Fruit fly (Drosophila melanogaster): ENCODE data around the gene rdx.
A peak's percentile ranks its signal among the peaks of the same experiment; 100 is the strongest.

Gene rdx

dm6 chr3R:13984922-13985581, 46.8 kb downstream of the rdx start (continued):
- TF ChIP-seq CG1529 (GFP tag; optimal IDR thresholded peaks at IDR 0.05) (peak; percentile 44), CG5180 (GFP tag; optimal IDR thresholded peaks at IDR 0.05) (peak; percentile 3), CG6683 (GFP tag; optimal IDR thresholded peaks at IDR 0.05) (peak; percentile 33), oc (tag; optimal IDR thresholded peaks at IDR 0.05) (peak; percentile 54), cg (GFP tag; optimal IDR thresholded peaks at IDR 0.05) (peak; percentile 58), CG8359 (GFP tag; optimal IDR thresholded peaks at IDR 0.05; ENCODE audit: borderline replicate concordance) (peak; percentile 58), CG12299 (tag; optimal IDR thresholded peaks at IDR 0.05) (peak; percentile 46), CG3847 (GFP tag; IDR thresholded peaks at IDR 0.05) (peak; percentile 37; the same call in 1 of the 2 replicates), CG34376 (GFP tag; optimal IDR thresholded peaks at IDR 0.05) (no peak), CG9932 (GFP tag; IDR thresholded peaks at IDR 0.05) (no peak), wdn (GFP tag; IDR thresholded peaks at IDR 0.05) (0 out of 2 replicates have a peak, but pooled peaks have one; percentile 28), Dip3 (GFP tag; optimal IDR thresholded peaks at IDR 0.05) (peak; percentile 33), Scr (GFP tag; IDR thresholded peaks at IDR 0.05; ENCODE audit: partially characterized antibody) (no peak), CG2129 (GFP tag; IDR thresholded peaks at IDR 0.05; ENCODE audit: partially characterized antibody) (no peak), CG4328 (GFP tag; optimal IDR thresholded peaks at IDR 0.05) (no peak), Spps (tag; optimal IDR thresholded peaks at IDR 0.05) (peak; percentile 72), ssp (GFP tag; IDR thresholded peaks at IDR 0.05) (peak; percentile 33; the same call in 1 of the 2 replicates), Taf1 (GFP tag; IDR thresholded peaks at IDR 0.05) (no peak), unpg (GFP tag; optimal IDR thresholded peaks at IDR 0.05) (peak; percentile 83), Vsx1 (GFP tag; optimal IDR thresholded peaks at IDR 0.05) (peak; percentile 24), CG4854 (GFP tag; optimal IDR thresholded peaks at IDR 0.05) (peak; percentile 11), aop (GFP tag; IDR thresholded peaks at IDR 0.05) (no peak), CG12744 (GFP tag; optimal IDR thresholded peaks at IDR 0.05) (peak; percentile 28), CG11695 (GFP tag; IDR thresholded peaks at IDR 0.05) (peak; percentile 59; the same call in 2 of the 3 replicates), tna (GFP tag; IDR thresholded peaks at IDR 0.05; ENCODE audit: partially characterized antibody) (no peak; the same call in 1 of the 2 replicates), cas (GFP tag; IDR thresholded peaks at IDR 0.05) (no peak), odd (GFP tag; optimal IDR thresholded peaks at IDR 0.05) (peak; percentile 40), CG31388 (GFP tag; optimal IDR thresholded peaks at IDR 0.05) (peak; percentile 32), CG4404 (GFP tag; IDR thresholded peaks at IDR 0.05) (peak; percentile 91), dmrt99B (tag; optimal IDR thresholded peaks at IDR 0.05) (peak; percentile 76), knrl (GFP tag; IDR thresholded peaks at IDR 0.05; ENCODE audit: partially characterized antibody) (no peak), Med (GFP tag) (peak; percentile 76), lab (GFP tag; optimal IDR thresholded peaks at IDR 0.05) (peak; percentile 36), Side (GFP tag; optimal IDR thresholded peaks at IDR 0.05) (peak; percentile 42), CG13624 (GFP tag; optimal IDR thresholded peaks at IDR 0.05) (peak; percentile 8), CG7963 (GFP tag; IDR thresholded peaks at IDR 0.05; ENCODE audit: partially characterized antibody) (no peak), CG2116 (GFP tag; optimal IDR thresholded peaks at IDR 0.05) (peak; percentile 16), salm (tag; optimal IDR thresholded peaks at IDR 0.05) (peak; percentile 32), B-H1 (GFP tag; IDR thresholded peaks at IDR 0.05) (peak; percentile 49), CG6854 (GFP tag; optimal IDR thresholded peaks at IDR 0.05) (peak; percentile 43), gsb (GFP tag; IDR thresholded peaks at IDR 0.05) (peak; percentile 20; the same call in 1 of the 2 replicates), gsb-n (tag; optimal IDR thresholded peaks at IDR 0.05) (peak; percentile 82), CG16863 (GFP tag; optimal IDR thresholded peaks at IDR 0.05) (peak; percentile 39), HHEX (GFP tag; optimal IDR thresholded peaks at IDR 0.05) (peak; percentile 36), h (optimal IDR thresholded peaks at IDR 0.05) (no peak), gro (GFP tag; optimal IDR thresholded peaks at IDR 0.05) (no peak), Dp (GFP tag; optimal IDR thresholded peaks at IDR 0.05) (no peak), Nf-YB (GFP tag; optimal IDR thresholded peaks at IDR 0.05) (peak; percentile 30), CG3838 (GFP tag; optimal IDR thresholded peaks at IDR 0.05) (peak; percentile 39)

Measured in whole organism, embryonic.